Fruit fly (Drosophila melanogaster) whole organism, prepupa: ENCODE data around the gene CG8916.

Experiments used
- CG6854 ChIP-seq: fragments of 200-800 bp; sonication (Bioruptor generic); optimal IDR thresholded peaks from 2 replicates; lab custom pipeline; 2017; ENCODE audit warnings: missing biosample characterization, mild to moderate bottlenecking, missing genetic modification characterization
- Ets21C ChIP-seq: fragments of 200-800 bp; sonication (Bioruptor generic); optimal IDR thresholded peaks from 3 replicates; lab custom pipeline; 2016; ENCODE audit warnings: missing biosample characterization, missing genetic modification characterization
- Hr39 ChIP-seq: fragments of 200-800 bp; sonication (Bioruptor generic); optimal IDR thresholded peaks from 2 replicates; lab custom pipeline; 2016; ENCODE audit warnings: missing biosample characterization, missing genetic modification characterization
- topi ChIP-seq: fragments of 200-800 bp; sonication (Bioruptor generic); optimal IDR thresholded peaks from 3 replicates; lab custom pipeline; 2016; ENCODE audit warnings: missing biosample characterization, missing genetic modification characterization

DNA sequence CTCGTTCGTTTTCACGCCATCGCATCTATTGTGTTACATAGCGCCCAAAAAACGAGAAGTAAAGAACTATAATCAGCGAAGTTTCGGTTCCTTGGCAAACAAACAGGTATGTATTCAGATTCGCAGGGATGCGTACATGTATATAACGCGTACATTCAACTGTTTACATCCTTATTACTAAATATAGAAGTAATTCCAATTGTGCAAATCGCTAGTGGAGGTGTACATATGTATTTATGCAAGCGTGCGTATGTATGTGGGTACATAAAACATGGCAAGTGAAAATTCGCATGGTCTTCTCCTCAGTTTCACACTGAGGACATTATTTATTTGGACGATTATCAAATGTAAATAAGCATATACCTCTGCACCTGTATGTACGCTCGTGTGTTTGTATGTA is 19.8 kb downstream of the CG8916 start:
- TF ChIP-seq CG6854 (GFP tag; lab: Kevin White, UChicago) (no peak), topi (GFP tag; lab: Kevin White, UChicago) (no peak), Hr39 (GFP tag; lab: Kevin White, UChicago) (no peak), Ets21C (GFP tag; lab: Kevin White, UChicago) (no peak)
